Worm (Caenorhabditis elegans) whole organism, young adult: ENCODE results near the gene tebp-1.
"Not testable (repeated sequence)": the region's sequence is repeated elsewhere in the genome, so short reads cannot be mapped to it uniquely, and the experiment has no call there.

Source experiments
- B0019.2 ChIP-seq: fragments of 200-800 bp; sonication (Bioruptor generic); conservative IDR thresholded peaks from 2 replicates; pipeline ENCODE4 v1.3.6; 2022; ENCODE audit warnings: missing genetic modification reagents, missing genetic modification characterization, missing compliant biosample characterization
- B0035.1 ChIP-seq: sonication (generic microtip); optimal IDR thresholded peaks from 2 replicates; lab custom pipeline; 2016; ENCODE audit warnings: missing genetic modification characterization, mild to moderate bottlenecking, missing compliant biosample characterization, missing genotype, missing genetic modification reagents
- C17E4.6 ChIP-seq: fragments of 200-800 bp; sonication (Bioruptor generic); IDR thresholded peaks from 2 replicates; pipeline ENCODE4 v1.3.6; 2022; ENCODE audit warnings: missing genetic modification reagents, missing genetic modification characterization, missing compliant biosample characterization
- K11D2.4 ChIP-seq: fragments of 200-800 bp; sonication (Bioruptor generic); IDR thresholded peaks from 2 replicates; pipeline ENCODE4 v1.3.6; 2022; ENCODE audit warnings: missing genetic modification reagents, missing genetic modification characterization, missing compliant biosample characterization
- Y53F4B.3 ChIP-seq: fragments of 200-800 bp; sonication (Bioruptor generic); IDR thresholded peaks from 2 replicates; pipeline ENCODE4 v1.3.6; 2022; ENCODE audit warnings: missing genetic modification reagents, missing genetic modification characterization, missing compliant biosample characterization
- Y79H2A.3 ChIP-seq: fragments of 200-800 bp; sonication (Bioruptor generic); conservative IDR thresholded peaks from 2 replicates; pipeline ENCODE4 v1.3.6; 2022; ENCODE audit warnings: missing genetic modification reagents, missing genetic modification characterization, missing compliant biosample characterization
- aptf-2 ChIP-seq: fragments of 200-800 bp; sonication (Bioruptor generic); conservative IDR thresholded peaks from 2 replicates; pipeline ENCODE4 v1.3.6; 2022; ENCODE audit warnings: missing genetic modification reagents, missing genetic modification characterization, missing compliant biosample characterization
- aptf-3 ChIP-seq: fragments of 200-800 bp; sonication (Bioruptor generic); IDR thresholded peaks from 2 replicates; pipeline ENCODE4 v1.3.6; 2022; ENCODE audit warnings: missing genetic modification characterization, missing compliant biosample characterization
- atf-7 ChIP-seq: sonication (generic microtip); optimal IDR thresholded peaks from 2 replicates; lab custom pipeline; 2017; ENCODE audit warnings: mild to moderate bottlenecking, missing genetic modification characterization, missing compliant biosample characterization
- attf-3 ChIP-seq: fragments of 200-800 bp; sonication (Bioruptor generic); conservative IDR thresholded peaks from 2 replicates; pipeline ENCODE4 v1.3.6; 2022; ENCODE audit warnings: missing genetic modification reagents, missing genetic modification characterization, missing compliant biosample characterization
- attf-5 ChIP-seq: fragments of 200-800 bp; sonication (Bioruptor generic); optimal IDR thresholded peaks from 2 replicates; lab custom pipeline; 2018; ENCODE audit warnings: mild to moderate bottlenecking, missing genetic modification characterization, missing compliant biosample characterization
- attf-6 ChIP-seq: fragments of 200-800 bp; sonication (Bioruptor generic); IDR thresholded peaks from 2 replicates; pipeline ENCODE4 v1.3.6; 2022; ENCODE audit warnings: missing genetic modification reagents, missing genetic modification characterization, missing compliant biosample characterization
- bed-1 ChIP-seq: fragments of 200-800 bp; sonication (Bioruptor generic); IDR thresholded peaks from 2 replicates; pipeline ENCODE4 v1.3.6; 2022; ENCODE audit warnings: missing genetic modification reagents, missing genetic modification characterization, missing compliant biosample characterization
- ccch-3 ChIP-seq: fragments of 200-800 bp; sonication (Bioruptor generic); optimal IDR thresholded peaks from 2 replicates; lab custom pipeline; 2018; ENCODE audit warnings: mild to moderate bottlenecking, missing genetic modification characterization, missing compliant biosample characterization
- cebp-2 ChIP-seq: fragments of 200-800 bp; sonication (Bioruptor generic); IDR thresholded peaks from 2 replicates; pipeline ENCODE4 v1.3.6; 2022; ENCODE audit warnings: missing genetic modification characterization, missing compliant biosample characterization
- ceh-100 ChIP-seq: fragments of 200-800 bp; sonication (Bioruptor generic); IDR thresholded peaks from 2 replicates; pipeline ENCODE4 v1.3.6; 2022; ENCODE audit warnings: missing genetic modification reagents, missing genetic modification characterization, missing compliant biosample characterization
- ceh-40 ChIP-seq: fragments of 200-800 bp; sonication (Bioruptor generic); IDR thresholded peaks from 2 replicates; pipeline ENCODE4 v1.3.6; 2022; ENCODE audit warnings: missing genetic modification characterization, missing compliant biosample characterization
- ceh-58 ChIP-seq: fragments of 200-800 bp; sonication (Bioruptor generic); IDR thresholded peaks from 2 replicates; pipeline ENCODE4 v1.3.6; 2022; ENCODE audit warnings: missing genetic modification characterization, missing compliant biosample characterization
- chd-7 ChIP-seq: sonication (generic microtip); optimal IDR thresholded peaks from 2 replicates; lab custom pipeline; 2016; ENCODE audit warnings: mild to moderate bottlenecking, missing genetic modification characterization, moderate library complexity, missing compliant biosample characterization
- efl-1 ChIP-seq: fragments of 150-350 bp; optimal IDR thresholded peaks from 2 replicates; lab custom pipeline; 2014; ENCODE audit warnings: missing biosample characterization, missing genetic modification reagents, missing genetic modification characterization
- egl-44 ChIP-seq: fragments of 200-800 bp; sonication (Bioruptor generic); IDR thresholded peaks from 2 replicates; pipeline ENCODE4 v1.3.6; 2022; ENCODE audit warnings: missing genetic modification reagents, missing genetic modification characterization, missing compliant biosample characterization
- hlh-26 ChIP-seq: fragments of 200-800 bp; sonication (Bioruptor generic); conservative IDR thresholded peaks from 2 replicates; pipeline ENCODE4 v1.3.6; 2022; ENCODE audit warnings: missing genetic modification reagents, missing genetic modification characterization, missing compliant biosample characterization
- hrde-1 ChIP-seq: sonication (generic microtip); optimal IDR thresholded peaks from 2 replicates; lab custom pipeline; 2016; ENCODE audit warnings: missing genetic modification characterization, mild to moderate bottlenecking, missing compliant biosample characterization, moderate library complexity, missing genotype, missing genetic modification reagents, borderline replicate concordance
- let-526 ChIP-seq: fragments of 200-800 bp; sonication (Bioruptor generic); IDR thresholded peaks from 2 replicates; pipeline ENCODE4 v1.3.6; 2022; ENCODE audit warnings: missing genetic modification reagents, missing genetic modification characterization, missing compliant biosample characterization
- let-607 ChIP-seq, 2 experiments: fragments of 200-800 bp in 1 of 2; sonication (Bioruptor generic) in 1 of 2; sonication (generic microtip) in 1 of 2; optimal IDR thresholded peaks; 2 replicates each; lab custom pipeline; 2016 to 2018; ENCODE audit warnings: mild to moderate bottlenecking in 2 of 2, missing compliant biosample characterization in 2 of 2, missing genetic modification characterization in 2 of 2, moderate library complexity in 2 of 2, missing genotype in 1 of 2
- madf-6 ChIP-seq: fragments of 200-800 bp; sonication (Bioruptor generic); IDR thresholded peaks from 2 replicates; pipeline ENCODE4 v1.3.6; 2022; ENCODE audit warnings: missing genetic modification reagents, missing genetic modification characterization, missing compliant biosample characterization
- mxl-1 ChIP-seq: sonication (generic microtip); optimal IDR thresholded peaks from 2 replicates; lab custom pipeline; 2016; ENCODE audit warnings: missing genetic modification characterization, missing compliant biosample characterization
- nfya-2 ChIP-seq: fragments of 200-800 bp; sonication (Bioruptor generic); IDR thresholded peaks from 2 replicates; pipeline ENCODE4 v1.3.6; 2022; ENCODE audit warnings: missing genetic modification reagents, missing genetic modification characterization, missing compliant biosample characterization
- nhr-120 ChIP-seq: fragments of 200-800 bp; sonication (Bioruptor generic); IDR thresholded peaks from 2 replicates; pipeline ENCODE4 v1.3.6; 2022; ENCODE audit warnings: missing genetic modification characterization, missing compliant biosample characterization
- nhr-179 ChIP-seq: sonication (generic microtip); optimal IDR thresholded peaks from 2 replicates; lab custom pipeline; 2016; ENCODE audit warnings: mild to moderate bottlenecking, missing genetic modification characterization, missing compliant biosample characterization
- nhr-27 ChIP-seq: fragments of 200-800 bp; sonication (Bioruptor generic); optimal IDR thresholded peaks from 2 replicates; lab custom pipeline; 2018; ENCODE audit warnings: mild to moderate bottlenecking, missing genetic modification characterization, moderate library complexity, missing compliant biosample characterization
- pbrm-1 ChIP-seq: fragments of 200-800 bp; sonication (Bioruptor generic); IDR thresholded peaks from 2 replicates; pipeline ENCODE4 v1.3.6; 2022; ENCODE audit warnings: missing genetic modification reagents, missing genetic modification characterization, missing compliant biosample characterization
- rec-8 ChIP-seq, 2 experiments: sonication (generic microtip); optimal IDR thresholded peaks; 2 replicates each; lab custom pipeline; 2016; ENCODE audit warnings: mild to moderate bottlenecking in 2 of 2, missing genetic modification characterization in 2 of 2, missing genetic modification reagents in 2 of 2, missing genotype in 2 of 2, missing biosample characterization in 1 of 2, missing compliant biosample characterization in 1 of 2, moderate library complexity in 1 of 2
- repo-1 ChIP-seq: sonication (generic microtip); optimal IDR thresholded peaks from 2 replicates; lab custom pipeline; 2017; ENCODE audit warnings: mild to moderate bottlenecking, missing genetic modification characterization, missing compliant biosample characterization
- sdz-38 ChIP-seq: sonication (generic microtip); optimal IDR thresholded peaks from 2 replicates; lab custom pipeline; 2016; ENCODE audit warnings: missing genotype, missing genetic modification characterization, missing compliant biosample characterization
- somi-1 ChIP-seq: fragments of 200-800 bp; sonication (Bioruptor generic); optimal IDR thresholded peaks from 2 replicates; lab custom pipeline; 2018; ENCODE audit warnings: mild to moderate bottlenecking, missing genetic modification characterization, missing compliant biosample characterization
- sptf-2 ChIP-seq: fragments of 200-800 bp; sonication (Bioruptor generic); optimal IDR thresholded peaks from 2 replicates; lab custom pipeline; 2018; ENCODE audit warnings: mild to moderate bottlenecking, missing genetic modification characterization, missing compliant biosample characterization
- tbx-9 ChIP-seq: sonication (generic microtip); optimal IDR thresholded peaks from 2 replicates; lab custom pipeline; 2016; ENCODE audit warnings: borderline replicate concordance, missing genetic modification characterization, inconsistent platforms, missing compliant biosample characterization
- unc-130 ChIP-seq: sonication (generic microtip); optimal IDR thresholded peaks from 2 replicates; lab custom pipeline; 2016; ENCODE audit warnings: missing genetic modification reagents, missing genetic modification characterization, missing compliant biosample characterization
- unc-62 ChIP-seq: fragments of 150-350 bp; optimal IDR thresholded peaks from 2 replicates; lab custom pipeline; 2014; ENCODE audit warnings: missing biosample characterization, missing genetic modification reagents, missing genetic modification characterization
- zfh-2 ChIP-seq: fragments of 200-800 bp; sonication (Bioruptor generic); conservative IDR thresholded peaks from 2 replicates; pipeline ENCODE4 v1.3.6; 2022; ENCODE audit warnings: missing genetic modification reagents, missing genetic modification characterization, missing compliant biosample characterization
- ztf-22 ChIP-seq: fragments of 200-800 bp; sonication (Bioruptor generic); optimal IDR thresholded peaks from 2 replicates; lab custom pipeline; 2018; ENCODE audit warnings: mild to moderate bottlenecking, missing genetic modification characterization, moderate library complexity, missing compliant biosample characterization
- ztf-25 ChIP-seq: fragments of 200-800 bp; sonication (Bioruptor generic); IDR thresholded peaks from 2 replicates; pipeline ENCODE4 v1.3.6; 2022; ENCODE audit warnings: missing genetic modification reagents, missing genetic modification characterization, missing compliant biosample characterization

tebp-1 gene

ce11 chrII:14321225-14321624 is 40.6 kb upstream of the tebp-1 start:
- TF ChIP-seq C17E4.6 (GFP tag; lab: Robert Waterston, UW) (no peak), chd-7 (tag; lab: Kevin White, UChicago) (no peak), unc-62 (GFP tag; lab: Kevin White, UChicago) (no peak), Y79H2A.3 (no peak), attf-3 (no peak), bed-1 (GFP tag; lab: Robert Waterston, UW) (no peak), aptf-2 (GFP tag; lab: Robert Waterston, UW) (no peak), nhr-27 (no peak), ceh-40 (no peak), unc-130 (GFP tag; lab: Kevin White, UChicago) (no peak), egl-44 (GFP tag; lab: Robert Waterston, UW) (no peak), nhr-179 (tag; lab: Kevin White, UChicago) (no peak), attf-6 (GFP tag; lab: Robert Waterston, UW) (no peak)

- TF ChIP-seq pbrm-1, result 0 out of 2 replicates have a peak, but pooled peaks have one; percentile 34
- TF ChIP-seq cebp-2 (GFP tag; lab: Robert Waterston, UW), result 0 out of 2 replicates have a peak, but pooled peaks have one; percentile 70
- TF ChIP-seq aptf-3 (GFP tag; lab: Robert Waterston, UW), result 0 out of 2 replicates have a peak, but pooled peaks have one; percentile 42
- TF ChIP-seq madf-6 (GFP tag; lab: Robert Waterston, UW), result 0 out of 2 replicates have a peak, but pooled peaks have one; percentile 21
These were observed 17.7 kb upstream of the tebp-1 start, which contains the start of gene ddl-3 for ce11 chrII:14344166-14344565. TSS of gene ddl-3 (minus strand) at chrII:14344454.

DNA sequence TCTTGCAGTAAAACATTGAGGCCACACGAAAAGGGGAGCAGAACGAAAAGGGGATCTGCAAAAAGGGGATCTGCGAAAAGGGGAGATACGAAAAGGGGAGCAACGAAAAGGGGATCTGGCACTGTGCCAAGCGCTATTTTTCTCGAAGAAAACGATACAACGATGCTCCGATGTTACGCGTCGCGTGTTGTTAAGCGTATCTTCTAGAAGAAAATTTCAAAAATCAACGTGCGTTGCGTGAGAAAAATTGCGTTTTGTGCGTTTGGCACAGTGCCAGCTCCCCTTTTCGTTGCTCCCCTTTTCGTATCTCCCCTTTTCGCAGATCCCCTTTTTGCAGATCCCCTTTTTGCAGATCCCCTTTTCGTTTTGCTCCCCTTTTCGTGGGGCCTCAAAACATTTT is 15.6 kb upstream of the tebp-1 start, which contains the start of gene Y54G11A.9:
TSS of gene Y54G11A.9 (minus strand) at position 196 of the 400 bp plus-strand sequence.
- TF ChIP-seq ceh-100 (GFP tag; lab: Robert Waterston, UW); let-607 (tag; optimal IDR thresholded peaks at IDR 0.05; lab: Kevin White, UChicago); efl-1 (GFP tag; lab: Kevin White, UChicago): not testable (repeated sequence)
- TF ChIP-seq, all 124 proteins: peak for 0; not testable (repeated sequence) for 124

- TF ChIP-seq ztf-22 (GFP tag; lab: Kevin White, UChicago) (no peak), rec-8 (tag; optimal IDR thresholded peaks at IDR 0.05; lab: Kevin White, UChicago) (no peak), ztf-25 (GFP tag; lab: Robert Waterston, UW) (no peak), repo-1 (tag; lab: Kevin White, UChicago) (no peak), cebp-2 (GFP tag; lab: Robert Waterston, UW) (no peak), somi-1 (no peak), nhr-120 (no peak), zfh-2 (GFP tag; lab: Robert Waterston, UW) (no peak), atf-7 (tag; lab: Kevin White, UChicago) (no peak), unc-130 (GFP tag; lab: Kevin White, UChicago) (peak; percentile 7), Y53F4B.3 (GFP tag; lab: Robert Waterston, UW) (no peak), aptf-2 (GFP tag; lab: Robert Waterston, UW) (no peak), mxl-1 (tag; lab: Kevin White, UChicago) (no peak), B0035.1 (tag; lab: Kevin White, UChicago) (no peak), sdz-38 (tag; lab: Kevin White, UChicago) (no peak), hrde-1 (tag; lab: Kevin White, UChicago) (no peak), hlh-26 (GFP tag; lab: Robert Waterston, UW) (no peak), B0019.2 (GFP tag; lab: Robert Waterston, UW) (peak; percentile 81), K11D2.4 (GFP tag; lab: Robert Waterston, UW) (no peak), let-526 (no peak), sptf-2 (GFP tag; lab: Kevin White, UChicago) (no peak), ccch-3 (no peak), tbx-9 (tag; lab: Kevin White, UChicago) (no peak), C17E4.6 (GFP tag; lab: Robert Waterston, UW) (peak; percentile 44; the same call in 1 of the 2 replicates), attf-5 (peak; percentile 96), ceh-58 (GFP tag; lab: Robert Waterston, UW) (no peak), nfya-2 (GFP tag; lab: Robert Waterston, UW) (no peak)
These were observed 12.4 kb upstream of the tebp-1 start, which contains the start of the genes Y54G11A.17, lin-7 and elof-1 for ce11 chrII:14349356-14349923. TSS of gene Y54G11A.17 (minus strand) at chrII:14349406. TSS of gene lin-7 (minus strand) at chrII:14349406. TSS of gene elof-1 (plus strand) at chrII:14349738.
